Fruit fly (Drosophila melanogaster) whole organism, embryonic: ENCODE data around the gene Atg13.
A peak's percentile ranks its signal among the peaks of the same experiment; 100 is the strongest.

Experiments
- Atf-2 ChIP-seq: fragments of 200-800 bp; sonication (Bioruptor generic); optimal IDR thresholded peaks from 2 replicates; lab custom pipeline; 2016; ENCODE audit warnings: missing biosample characterization, missing genetic modification characterization
- CG10462 ChIP-seq: fragments of 200-800 bp; sonication (Bioruptor generic); optimal IDR thresholded peaks from 2 replicates; lab custom pipeline; 2016; ENCODE audit warnings: missing biosample characterization, missing genetic modification characterization
- CG10565 ChIP-seq: fragments of 200-800 bp; sonication (Bioruptor generic); optimal IDR thresholded peaks from 3 replicates; lab custom pipeline; 2016; ENCODE audit warnings: missing biosample characterization, mild to moderate bottlenecking, missing genetic modification characterization
- CG1603 ChIP-seq: fragments of 200-800 bp; sonication (Bioruptor generic); optimal IDR thresholded peaks from 2 replicates; lab custom pipeline; 2019; ENCODE audit warnings: missing biosample characterization, mild to moderate bottlenecking, missing genetic modification characterization, moderate library complexity
- CG1792 ChIP-seq: fragments of 200-800 bp; sonication (Bioruptor generic); optimal IDR thresholded peaks from 2 replicates; lab custom pipeline; 2016; ENCODE audit warnings: missing biosample characterization, missing genetic modification characterization
- CG18476 ChIP-seq: fragments of 200-800 bp; sonication (Bioruptor generic); optimal IDR thresholded peaks from 2 replicates; lab custom pipeline; 2016; ENCODE audit warnings: missing biosample characterization, mild to moderate bottlenecking, missing genetic modification characterization
- CG2129 ChIP-seq: fragments of 200-800 bp; sonication (Bioruptor generic); IDR thresholded peaks from 2 replicates; pipeline ENCODE4 v1.3.6; 2022; ENCODE audit warnings: missing biosample characterization, missing genetic modification characterization; ENCODE audit not compliant: partially characterized antibody
- CG3726 ChIP-seq: fragments of 200-800 bp; sonication (Bioruptor generic); IDR thresholded peaks from 3 replicates; pipeline ENCODE4, ENCODE4 v1.3.6; 2022; ENCODE audit warnings: missing biosample characterization, missing genetic modification characterization
- CG3847 ChIP-seq: fragments of 200-800 bp; sonication (Bioruptor generic); IDR thresholded peaks from 2 replicates; pipeline ENCODE4 v1.3.6; 2022; ENCODE audit warnings: missing biosample characterization, missing genetic modification characterization
- CG4617 ChIP-seq: fragments of 200-800 bp; sonication (Bioruptor generic); optimal IDR thresholded peaks from 3 replicates; lab custom pipeline; 2016; ENCODE audit warnings: missing biosample characterization, missing genetic modification characterization, borderline replicate concordance
- CG5953 ChIP-seq: fragments of 200-800 bp; sonication (Bioruptor generic); IDR thresholded peaks from 2 replicates; pipeline ENCODE4 v1.3.6; 2022; ENCODE audit warnings: missing biosample characterization, missing genetic modification characterization
- CG7271 ChIP-seq: fragments of 200-800 bp; sonication (Bioruptor generic); optimal IDR thresholded peaks from 2 replicates; lab custom pipeline; 2018; ENCODE audit warnings: missing biosample characterization, mild to moderate bottlenecking, missing genetic modification characterization, moderate library complexity
- CG7786 ChIP-seq: fragments of 200-800 bp; sonication (Bioruptor generic); optimal IDR thresholded peaks from 2 replicates; lab custom pipeline; 2016; ENCODE audit warnings: missing biosample characterization, missing genetic modification characterization
- CG8281 ChIP-seq: fragments of 200-800 bp; sonication (Bioruptor generic); optimal IDR thresholded peaks from 2 replicates; lab custom pipeline; 2018; ENCODE audit warnings: missing biosample characterization, mild to moderate bottlenecking, missing genetic modification characterization, moderate library complexity
- CG8944 ChIP-seq: fragments of 200-800 bp; sonication (Bioruptor generic); optimal IDR thresholded peaks from 3 replicates; lab custom pipeline; 2016; ENCODE audit warnings: missing biosample characterization, missing genetic modification characterization
- Dbx ChIP-seq: fragments of 200-800 bp; sonication (Bioruptor generic); IDR thresholded peaks from 3 replicates; pipeline ENCODE4 v1.3.6; 2022; ENCODE audit warnings: missing biosample characterization, missing genetic modification characterization
- Eip74EF ChIP-seq, 2 experiments: fragments of 200-800 bp in 1 of 2; fragments of >200 bp in 1 of 2; sonication (Bioruptor generic) in 1 of 2; optimal IDR thresholded peaks; 2 replicates each; lab custom pipeline; 2017 to 2019; ENCODE audit warnings: missing biosample characterization in 2 of 2, missing genetic modification characterization in 2 of 2, mild to moderate bottlenecking in 1 of 2, moderate library complexity in 1 of 2
- HmgD ChIP-seq: fragments of 200-800 bp; sonication (Bioruptor generic); optimal IDR thresholded peaks from 3 replicates; lab custom pipeline; 2016; ENCODE audit warnings: missing biosample characterization, missing genetic modification characterization
- Jarid2 ChIP-seq: fragments of 200-800 bp; sonication (Bioruptor generic); optimal IDR thresholded peaks from 3 replicates; lab custom pipeline; 2017; ENCODE audit warnings: mild to moderate bottlenecking, missing biosample characterization, missing genetic modification reagents, missing genetic modification characterization
- MBD-R2 ChIP-seq: fragments of 200-800 bp; sonication (Bioruptor generic); IDR thresholded peaks from 2 replicates; pipeline ENCODE4 v1.3.6; 2022; ENCODE audit warnings: missing biosample characterization, missing genetic modification characterization
- Mad ChIP-seq: fragments of 200-800 bp; sonication (Bioruptor generic); optimal IDR thresholded peaks from 2 replicates; lab custom pipeline; 2016; ENCODE audit warnings: missing biosample characterization, missing genetic modification characterization
- Optix ChIP-seq: fragments of 200-800 bp; sonication (Bioruptor generic); IDR thresholded peaks from 3 replicates; pipeline ENCODE4 v1.3.6; 2022; ENCODE audit warnings: missing biosample characterization, missing genetic modification characterization
- Pdp1 ChIP-seq, 2 experiments: fragments of 200-800 bp; sonication (Bioruptor generic); optimal IDR thresholded peaks; 3 replicates each; lab custom pipeline; 2016; ENCODE audit warnings: missing biosample characterization in 2 of 2, missing genetic modification characterization in 2 of 2, mild to moderate bottlenecking in 1 of 2, moderate library complexity in 1 of 2
- Ravus ChIP-seq: fragments of 200-800 bp; sonication (Bioruptor generic); IDR thresholded peaks from 2 replicates; pipeline ENCODE4 v1.3.6; 2022; ENCODE audit warnings: missing biosample characterization, missing genetic modification characterization
- Spps ChIP-seq: fragments of 200-800 bp; sonication (Bioruptor generic); optimal IDR thresholded peaks from 2 replicates; lab custom pipeline; 2018; ENCODE audit warnings: missing biosample characterization, mild to moderate bottlenecking, missing genetic modification characterization
- YL-1 ChIP-seq: fragments of 200-800 bp; sonication (Bioruptor generic); optimal IDR thresholded peaks from 3 replicates; lab custom pipeline; 2017; ENCODE audit warnings: missing biosample characterization, mild to moderate bottlenecking, missing genetic modification characterization
- ac ChIP-seq: fragments of 200-800 bp; sonication (Bioruptor generic); optimal IDR thresholded peaks from 3 replicates; lab custom pipeline; 2017; ENCODE audit warnings: missing biosample characterization, mild to moderate bottlenecking, missing genetic modification characterization
- amos ChIP-seq: fragments of 200-800 bp; sonication (Bioruptor generic); IDR thresholded peaks from 2 replicates; pipeline ENCODE4 v1.3.6; 2022; ENCODE audit warnings: missing biosample characterization, missing genetic modification characterization; ENCODE audit not compliant: partially characterized antibody
- ara ChIP-seq: fragments of 200-800 bp; sonication (Bioruptor generic); IDR thresholded peaks from 2 replicates; pipeline ENCODE4 v1.3.6; 2022; ENCODE audit warnings: missing biosample characterization, missing genetic modification characterization
- bcd ChIP-seq: fragments of 200-800 bp; sonication (Bioruptor generic); optimal IDR thresholded peaks from 2 replicates; lab custom pipeline; 2017; ENCODE audit warnings: missing biosample characterization, mild to moderate bottlenecking, missing genetic modification characterization
- bsh ChIP-seq, 2 experiments: fragments of 200-800 bp; sonication (Bioruptor generic); optimal IDR thresholded peaks; 2 replicates each; lab custom pipeline; 2017 to 2018; ENCODE audit warnings: mild to moderate bottlenecking in 2 of 2, missing biosample characterization in 2 of 2, missing genetic modification characterization in 2 of 2, moderate library complexity in 1 of 2
- cad ChIP-seq: fragments of >200 bp; optimal IDR thresholded peaks from 2 replicates; lab custom pipeline; 2017; ENCODE audit warnings: missing biosample characterization, missing genetic modification characterization
- crp ChIP-seq, 2 experiments: fragments of 200-800 bp; sonication (Bioruptor generic); optimal IDR thresholded peaks; 2 replicates in 1 of 2; 3 replicates in 1 of 2; lab custom pipeline; 2017; ENCODE audit warnings: missing biosample characterization in 2 of 2, missing genetic modification characterization in 2 of 2, mild to moderate bottlenecking in 1 of 2, moderate library complexity in 1 of 2
- dan ChIP-seq: fragments of 200-800 bp; sonication (Bioruptor generic); IDR thresholded peaks from 2 replicates; pipeline ENCODE4 v1.3.6; 2022; ENCODE audit warnings: missing biosample characterization, missing genetic modification characterization
- disco-r ChIP-seq: fragments of 200-800 bp; sonication (Bioruptor generic); optimal IDR thresholded peaks from 2 replicates; lab custom pipeline; 2016; ENCODE audit warnings: missing biosample characterization, missing genetic modification characterization
- fd96Cb ChIP-seq: fragments of 200-800 bp; sonication (Bioruptor generic); optimal IDR thresholded peaks from 2 replicates; lab custom pipeline; 2018; ENCODE audit warnings: missing biosample characterization, mild to moderate bottlenecking, missing genetic modification characterization, moderate library complexity
- fru ChIP-seq: fragments of >200 bp; optimal IDR thresholded peaks from 2 replicates; lab custom pipeline; 2017
- gcm2 ChIP-seq: fragments of 200-800 bp; sonication (Bioruptor generic); optimal IDR thresholded peaks from 2 replicates; lab custom pipeline; 2016; ENCODE audit warnings: missing biosample characterization, missing genetic modification characterization
- gsb ChIP-seq: fragments of 200-800 bp; sonication (Bioruptor generic); IDR thresholded peaks from 2 replicates; pipeline ENCODE4 v1.3.6; 2022; ENCODE audit warnings: missing biosample characterization, missing genetic modification characterization
- kay ChIP-seq: fragments of 200-800 bp; sonication (Bioruptor generic); optimal IDR thresholded peaks from 2 replicates; lab custom pipeline; 2016; ENCODE audit warnings: missing biosample characterization, missing genetic modification characterization
- ken ChIP-seq: fragments of 200-800 bp; sonication (Bioruptor generic); IDR thresholded peaks from 3 replicates; pipeline ENCODE4 v1.3.6; 2022; ENCODE audit warnings: missing biosample characterization, missing genetic modification characterization
- nau ChIP-seq: fragments of 200-800 bp; sonication (Bioruptor generic); optimal IDR thresholded peaks from 3 replicates; lab custom pipeline; 2017; ENCODE audit warnings: missing biosample characterization, mild to moderate bottlenecking, missing genetic modification characterization, missing genetic modification reagents
- onecut ChIP-seq: fragments of 200-800 bp; sonication (Bioruptor generic); IDR thresholded peaks from 2 replicates; pipeline ENCODE4 v1.3.6; 2022; ENCODE audit warnings: missing biosample characterization, missing genetic modification characterization
- peb ChIP-seq: fragments of 200-800 bp; sonication (Bioruptor generic); IDR thresholded peaks from 2 replicates; pipeline ENCODE4 v1.3.6; 2022; ENCODE audit warnings: missing biosample characterization, missing genetic modification characterization
- pita ChIP-seq: fragments of 200-800 bp; sonication (Bioruptor generic); optimal IDR thresholded peaks from 2 replicates; lab custom pipeline; 2017; ENCODE audit warnings: missing biosample characterization, mild to moderate bottlenecking, missing genetic modification characterization
- prd ChIP-seq, 3 experiments: fragments of >200 bp in 2 of 3; fragments of 200-800 bp in 1 of 3; sonication (Bioruptor generic) in 1 of 3; optimal IDR thresholded peaks in 2 of 3; IDR thresholded peaks in 1 of 3; 2 replicates in 2 of 3; 3 replicates in 1 of 3; pipeline versions ENCODE4 v1.3.6 to Lab custom; 2017 to 2022; ENCODE audit warnings: missing biosample characterization in 1 of 3, missing genetic modification characterization in 1 of 3
- stwl ChIP-seq: fragments of 200-800 bp; sonication (Bioruptor generic); optimal IDR thresholded peaks from 3 replicates; lab custom pipeline; 2018; ENCODE audit warnings: missing biosample characterization, mild to moderate bottlenecking, missing genetic modification characterization, moderate library complexity
- unc-4 ChIP-seq: fragments of 200-800 bp; sonication (Bioruptor generic); IDR thresholded peaks from 2 replicates; pipeline ENCODE4 v1.3.6; 2022; ENCODE audit warnings: missing biosample characterization, missing genetic modification characterization; ENCODE audit not compliant: partially characterized antibody
- usp ChIP-seq: fragments of >200 bp; optimal IDR thresholded peaks from 2 replicates; lab custom pipeline; 2017; ENCODE audit warnings: missing biosample characterization, missing genetic modification characterization
- vfl ChIP-seq: fragments of 200-800 bp; sonication (Bioruptor generic); optimal IDR thresholded peaks from 2 replicates; lab custom pipeline; 2016; ENCODE audit warnings: missing biosample characterization, missing genetic modification characterization
- yki ChIP-seq: fragments of >200 bp; optimal IDR thresholded peaks from 3 replicates; lab custom pipeline; 2018

Atg13 gene

dm6 chr3R:8340675-8341275, 8.8 kb upstream of the Atg13 start, which contains the start of the genes COX7A and Arl2 (continued):
- TF ChIP-seq CG7786 (GFP tag; lab: Kevin White, UChicago) (no peak), gcm2 (GFP tag; lab: Kevin White, UChicago) (no peak), pita (no peak), gsb (GFP tag; lab: Robert Waterston, UW) (no peak), yki (lab: Kevin White, UChicago) (no peak), cad (GFP tag; lab: Kevin White, UChicago) (no peak), Mad (GFP tag; lab: Kevin White, UChicago) (no peak), CG3726 (no peak), CG1792 (GFP tag; lab: Kevin White, UChicago) (no peak), CG5953 (GFP tag; lab: Robert Waterston, UW) (no peak), kay (no peak), ken (GFP tag; lab: Robert Waterston, UW) (no peak), Pdp1 (GFP tag; optimal IDR thresholded peaks at IDR 0.05; lab: Kevin White, UChicago) (peak in 1 of 2 experiments; percentile 95), prd (optimal IDR thresholded peaks at IDR 0.05; lab: Kevin White, UChicago) (no peak), prd (GFP tag; IDR thresholded peaks at IDR 0.05; lab: Robert Waterston, UW) (no peak), Optix (GFP tag; lab: Robert Waterston, UW) (no peak), ac (GFP tag; lab: Kevin White, UChicago) (no peak), ara (GFP tag; lab: Robert Waterston, UW) (no peak), vfl (GFP tag; lab: Kevin White, UChicago) (no peak), disco-r (GFP tag; lab: Kevin White, UChicago) (no peak), onecut (GFP tag; lab: Robert Waterston, UW) (0 out of 2 replicates have a peak, but pooled peaks have one; percentile 10), crp (GFP tag; optimal IDR thresholded peaks at IDR 0.05; lab: Kevin White, UChicago) (peak; percentile 34 to 83), CG3847 (GFP tag; lab: Robert Waterston, UW) (no peak), CG2129 (GFP tag; lab: Robert Waterston, UW) (peak; percentile 94), Jarid2 (GFP tag; lab: Kevin White, UChicago) (no peak), MBD-R2 (peak; percentile 90), CG8944 (GFP tag; lab: Kevin White, UChicago) (no peak), Dbx (no peak), Atf-2 (GFP tag; lab: Kevin White, UChicago) (no peak), Eip74EF (GFP tag; optimal IDR thresholded peaks at IDR 0.05; lab: Kevin White, UChicago) (no peak), nau (GFP tag; lab: Kevin White, UChicago) (no peak), peb (GFP tag; lab: Robert Waterston, UW) (no peak), CG18476 (no peak), stwl (peak; percentile 61), HmgD (GFP tag; lab: Kevin White, UChicago) (no peak), CG4617 (GFP tag; lab: Kevin White, UChicago) (peak; percentile 88), CG8281 (tag; lab: Kevin White, UChicago) (no peak), YL-1 (GFP tag; lab: Kevin White, UChicago) (peak; percentile 96), usp (no peak), fru (lab: Kevin White, UChicago) (no peak), Ravus (GFP tag; lab: Robert Waterston, UW) (no peak), CG10462 (no peak), CG7271 (tag; lab: Kevin White, UChicago) (no peak), bsh (GFP tag; optimal IDR thresholded peaks at IDR 0.05; lab: Kevin White, UChicago) (no peak), CG1603 (peak; percentile 56), unc-4 (peak; percentile 95), CG10565 (no peak), Spps (tag; lab: Kevin White, UChicago) (no peak), bcd (GFP tag; lab: Kevin White, UChicago) (no peak), fd96Cb (tag; lab: Kevin White, UChicago) (no peak), amos (peak; percentile 96), dan (GFP tag; lab: Robert Waterston, UW) (no peak)
